Worm (Caenorhabditis elegans): Measurements from ENCODE around the gene F27B10.1.

- TF ChIP-seq ets-7 (tag; optimal IDR thresholded peaks at IDR 0.05) (no peak), tbx-11 (GFP tag; IDR thresholded peaks at IDR 0.05) (no peak), ama-1 (optimal IDR thresholded peaks at IDR 0.05) (no peak), sea-1 (GFP tag; conservative IDR thresholded peaks at IDR 0.05) (no peak), pes-1 (GFP tag; IDR thresholded peaks at IDR 0.05) (no peak), hmbx-1 (tag; optimal IDR thresholded peaks at IDR 0.05) (no peak), flt-1 (GFP tag; IDR thresholded peaks at IDR 0.05) (no peak), F13C5.2 (tag; optimal IDR thresholded peaks at IDR 0.05) (no peak), B0310.2 (tag; optimal IDR thresholded peaks at IDR 0.05) (no peak), hnd-1 (tag; optimal IDR thresholded peaks at IDR 0.05) (no peak), ceh-13 (GFP tag; optimal IDR thresholded peaks at IDR 0.05) (no peak)
Measured at ce11 chrV:7047512-7047911, 24.9 kb upstream of the F27B10.1 start, which contains the start of gene F20A1.8.
